Worm (Caenorhabditis elegans) whole organism, young adult: ENCODE measurements around the gene magu-2.
"Not testable (repeated sequence)": the region's sequence is repeated elsewhere in the genome, so short reads cannot be mapped to it uniquely, and the experiment has no call there.

Source experiments
- F33H1.4 ChIP-seq: fragments of 200-800 bp; sonication (Bioruptor generic); IDR thresholded peaks from 2 replicates; pipeline ENCODE4 v1.3.6; 2022; ENCODE audit warnings: missing genetic modification reagents, missing genetic modification characterization, missing compliant biosample characterization
- ama-1 ChIP-seq, 3 experiments: fragments of 150-350 bp in 1 of 3; sonication (generic microtip) in 2 of 3; optimal IDR thresholded peaks; 2 replicates each; lab custom pipeline; 2014 to 2018; ENCODE audit warnings: missing biosample characterization in 2 of 3, missing genetic modification characterization in 2 of 3, missing genetic modification reagents in 2 of 3
- hlh-26 ChIP-seq: fragments of 200-800 bp; sonication (Bioruptor generic); conservative IDR thresholded peaks from 2 replicates; pipeline ENCODE4 v1.3.6; 2022; ENCODE audit warnings: missing genetic modification reagents, missing genetic modification characterization, missing compliant biosample characterization
- hrde-1 ChIP-seq: sonication (generic microtip); optimal IDR thresholded peaks from 2 replicates; lab custom pipeline; 2016; ENCODE audit warnings: missing genetic modification characterization, mild to moderate bottlenecking, missing compliant biosample characterization, moderate library complexity, missing genotype, missing genetic modification reagents, borderline replicate concordance
- madf-10 ChIP-seq: sonication (generic microtip); optimal IDR thresholded peaks from 2 replicates; lab custom pipeline; 2016; ENCODE audit warnings: mild to moderate bottlenecking, missing genetic modification characterization, missing compliant biosample characterization
- madf-8 ChIP-seq: fragments of 200-800 bp; sonication (Bioruptor generic); conservative IDR thresholded peaks from 2 replicates; pipeline ENCODE4 v1.3.6; 2022; ENCODE audit warnings: missing genetic modification reagents, missing genetic modification characterization, missing compliant biosample characterization
- mxl-1 ChIP-seq: sonication (generic microtip); optimal IDR thresholded peaks from 2 replicates; lab custom pipeline; 2016; ENCODE audit warnings: missing genetic modification characterization, missing compliant biosample characterization
- nhr-120 ChIP-seq: fragments of 200-800 bp; sonication (Bioruptor generic); IDR thresholded peaks from 2 replicates; pipeline ENCODE4 v1.3.6; 2022; ENCODE audit warnings: missing genetic modification characterization, missing compliant biosample characterization
- sdz-38 ChIP-seq: sonication (generic microtip); optimal IDR thresholded peaks from 2 replicates; lab custom pipeline; 2016; ENCODE audit warnings: missing genotype, missing genetic modification characterization, missing compliant biosample characterization
- snpc-1.1 ChIP-seq: sonication (generic microtip); optimal IDR thresholded peaks from 2 replicates; lab custom pipeline; 2017; ENCODE audit warnings: missing genetic modification characterization, mild to moderate bottlenecking, missing compliant biosample characterization, antibody characterized with exemption, moderate library complexity, missing genotype, missing genetic modification reagents; ENCODE audit not compliant: insufficient read depth
- snpc-4 ChIP-seq, 5 experiments: fragments of 150-350 bp in 1 of 5; sonication (generic microtip) in 4 of 5; optimal IDR thresholded peaks; 2 replicates each; lab custom pipeline; 2014 to 2018; ENCODE audit warnings: missing genetic modification characterization in 5 of 5, missing biosample characterization in 3 of 5, antibody characterized with exemption in 2 of 5, mild to moderate bottlenecking in 2 of 5, missing compliant biosample characterization in 2 of 5, missing genotype in 2 of 5, moderate library complexity in 2 of 5, missing genetic modification reagents in 1 of 5
- unc-130 ChIP-seq: sonication (generic microtip); optimal IDR thresholded peaks from 2 replicates; lab custom pipeline; 2016; ENCODE audit warnings: missing genetic modification reagents, missing genetic modification characterization, missing compliant biosample characterization

- not testable (repeated sequence) for TF ChIP-seq madf-8 (GFP tag; lab: Robert Waterston, UW); nhr-120 (GFP tag; lab: Robert Waterston, UW); madf-10 (tag; lab: Kevin White, UChicago); unc-130; snpc-4 (GFP tag; optimal IDR thresholded peaks at IDR 0.05; lab: Kevin White, UChicago); snpc-4 (tag; optimal IDR thresholded peaks at IDR 0.05; lab: Kevin White, UChicago); hlh-26 (GFP tag; lab: Robert Waterston, UW); sdz-38 (tag; lab: Kevin White, UChicago); ama-1 (optimal IDR thresholded peaks at IDR 0.05; lab: Kevin White, UChicago); ama-1 (GFP tag; optimal IDR thresholded peaks at IDR 0.05; lab: Kevin White, UChicago); F33H1.4 (GFP tag; lab: Robert Waterston, UW); mxl-1; snpc-1.1 (tag; lab: Kevin White, UChicago); hrde-1 (tag; lab: Kevin White, UChicago)
These were observed 19.0 kb upstream of the magu-2 start, which contains the start of gene rpm-1 for ce11 chrV:8819855-8820254.
